Worm (Caenorhabditis elegans) whole organism, late embryonic: ENCODE measurements around the gene Y45G5AM.3.

Source experiments
- ceh-34 ChIP-seq: sonication (generic microtip); optimal IDR thresholded peaks from 2 replicates; lab custom pipeline; 2016; ENCODE audit warnings: mild to moderate bottlenecking, missing genetic modification characterization, missing compliant biosample characterization
- ets-4 ChIP-seq: sonication (generic microtip); optimal IDR thresholded peaks from 2 replicates; lab custom pipeline; 2016; ENCODE audit warnings: missing genetic modification characterization, missing compliant biosample characterization
- hlh-15 ChIP-seq: sonication (generic microtip); optimal IDR thresholded peaks from 2 replicates; lab custom pipeline; 2016; ENCODE audit warnings: missing genetic modification characterization, missing compliant biosample characterization
- madf-2 ChIP-seq: sonication (generic microtip); optimal IDR thresholded peaks from 2 replicates; lab custom pipeline; 2017; ENCODE audit warnings: missing genetic modification characterization, missing compliant biosample characterization
- mec-3 ChIP-seq: sonication (generic microtip); optimal IDR thresholded peaks from 2 replicates; lab custom pipeline; 2016; ENCODE audit warnings: borderline replicate concordance, missing genetic modification characterization, missing compliant biosample characterization
- sdc-2 ChIP-seq: sonication (generic microtip); optimal IDR thresholded peaks from 2 replicates; lab custom pipeline; 2016; ENCODE audit warnings: missing genotype, missing genetic modification characterization, missing compliant biosample characterization

ce11 chrV:4143034-4143433 lies 21.3 kb upstream of the Y45G5AM.3 start:
- TF ChIP-seq mec-3 (tag; lab: Kevin White, UChicago) (no peak), ets-4 (tag; lab: Kevin White, UChicago) (no peak), madf-2 (tag; lab: Kevin White, UChicago) (no peak), ceh-34 (tag; lab: Kevin White, UChicago) (no peak), sdc-2 (tag; lab: Kevin White, UChicago) (no peak), hlh-15 (tag; lab: Kevin White, UChicago) (no peak)
